Worm (Caenorhabditis elegans) whole organism, L4 larva: ENCODE data around the gene EEED8.18.

Experiments used
- F37D6.2 ChIP-seq: sonication (generic microtip); optimal IDR thresholded peaks from 2 replicates; lab custom pipeline; 2016; ENCODE audit warnings: mild to moderate bottlenecking, missing genetic modification characterization, missing compliant biosample characterization
- attf-4 ChIP-seq: sonication (generic microtip); optimal IDR thresholded peaks from 3 replicates; lab custom pipeline; 2017; ENCODE audit warnings: missing biosample characterization, missing genetic modification characterization
- mdl-1 ChIP-seq, 2 experiments: fragments of 150-350 bp in 1 of 2; sonication (generic microtip) in 1 of 2; optimal IDR thresholded peaks; 2 replicates each; lab custom pipeline; 2014 to 2017; ENCODE audit warnings: missing biosample characterization in 2 of 2, missing genetic modification characterization in 2 of 2
- nhr-25 ChIP-seq: sonication (generic microtip); optimal IDR thresholded peaks from 2 replicates; lab custom pipeline; 2017; ENCODE audit warnings: missing genetic modification characterization, mild to moderate bottlenecking, missing compliant biosample characterization, antibody characterized with exemption, moderate library complexity, borderline replicate concordance; ENCODE audit not compliant: insufficient read depth

- TF ChIP-seq mdl-1 (tag; optimal IDR thresholded peaks at IDR 0.05; lab: Kevin White, UChicago), result no peak
- no peak for TF ChIP-seq nhr-25
- no peak for TF ChIP-seq F37D6.2
- no peak for TF ChIP-seq attf-4 (tag; lab: Kevin White, UChicago)
Measured at ce11 chrII:5378239-5378521, 34.2 kb downstream of the EEED8.18 start.
